Worm (Caenorhabditis elegans): Measurements from ENCODE around the gene T01C4.8.

DNA sequence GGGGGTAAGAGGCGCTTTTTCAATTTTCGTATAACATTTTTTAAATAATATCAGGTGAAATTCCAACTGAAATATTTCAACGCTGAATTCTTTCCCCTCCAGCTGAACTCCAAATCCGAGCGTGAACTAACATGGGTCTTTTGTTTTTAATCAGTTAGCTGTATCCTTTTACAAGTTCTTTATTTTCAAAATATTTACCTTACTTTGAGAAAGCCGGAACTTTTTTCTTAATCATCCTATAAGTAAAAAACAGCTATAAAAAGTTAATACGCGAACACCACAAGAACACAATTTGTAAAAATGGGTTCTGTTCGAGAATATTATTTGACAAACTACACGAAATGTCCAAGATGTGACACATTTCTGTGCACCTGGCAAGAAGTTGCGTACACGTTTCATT, 34.9 kb upstream of the T01C4.8 start, which contains the start of gene srh-83:
- TF ChIP-seq zag-1 (tag; optimal IDR thresholded peaks at IDR 0.05) (no peak), daf-19 (GFP tag; conservative IDR thresholded peaks at IDR 0.05) (no peak), aha-1 (tag) (no peak), pha-4 (GFP tag; IDR thresholded peaks at IDR 0.05) (no peak), pha-4 (tag; optimal IDR thresholded peaks at IDR 0.05) (no peak), nhr-237 (tag; optimal IDR thresholded peaks at IDR 0.05) (no peak)
